Fruit fly (Drosophila melanogaster) whole organism, embryonic: ENCODE data around the gene CG32202.
A peak's percentile ranks its signal among the peaks of the same experiment; 100 is the strongest.

Experiments
- B-H2 ChIP-seq: fragments of 200-800 bp; sonication (Bioruptor generic); optimal IDR thresholded peaks from 2 replicates; lab custom pipeline; 2018; ENCODE audit warnings: missing biosample characterization, mild to moderate bottlenecking, missing genetic modification characterization
- Bteb2 ChIP-seq: fragments of 200-800 bp; sonication (Bioruptor generic); optimal IDR thresholded peaks from 2 replicates; lab custom pipeline; 2016; ENCODE audit warnings: missing biosample characterization, missing genetic modification characterization
- CG1024 ChIP-seq: fragments of 200-800 bp; sonication (Bioruptor generic); IDR thresholded peaks from 2 replicates; pipeline ENCODE4 v1.3.6; 2022; ENCODE audit warnings: missing biosample characterization, missing genetic modification characterization
- CG10267 ChIP-seq: fragments of 200-800 bp; sonication (Bioruptor generic); optimal IDR thresholded peaks from 2 replicates; lab custom pipeline; 2018; ENCODE audit warnings: missing biosample characterization, mild to moderate bottlenecking, missing genetic modification characterization, moderate library complexity
- CG10431 ChIP-seq: fragments of 200-800 bp; sonication (Bioruptor generic); optimal IDR thresholded peaks from 3 replicates; lab custom pipeline; 2018; ENCODE audit warnings: missing biosample characterization, mild to moderate bottlenecking, missing genetic modification characterization
- CG10979 ChIP-seq: fragments of 200-800 bp; sonication (Bioruptor generic); optimal IDR thresholded peaks from 2 replicates; lab custom pipeline; 2018; ENCODE audit warnings: missing biosample characterization, mild to moderate bottlenecking, missing genetic modification characterization, moderate library complexity
- CG11504 ChIP-seq: fragments of 200-800 bp; sonication (Bioruptor generic); optimal IDR thresholded peaks from 3 replicates; lab custom pipeline; 2019; ENCODE audit warnings: missing biosample characterization, mild to moderate bottlenecking, missing genetic modification characterization, moderate library complexity
- CG12659 ChIP-seq: fragments of 200-800 bp; sonication (Bioruptor generic); optimal IDR thresholded peaks from 3 replicates; lab custom pipeline; 2017; ENCODE audit warnings: mild to moderate bottlenecking, missing biosample characterization, missing genetic modification reagents, missing genetic modification characterization
- CG12942 ChIP-seq: fragments of 200-800 bp; sonication (Bioruptor generic); optimal IDR thresholded peaks from 3 replicates; lab custom pipeline; 2016; ENCODE audit warnings: missing biosample characterization, missing genetic modification characterization
- CG15514 ChIP-seq: fragments of 200-800 bp; sonication (Bioruptor generic); optimal IDR thresholded peaks from 3 replicates; lab custom pipeline; 2017; ENCODE audit warnings: missing biosample characterization, missing genetic modification characterization, mild to moderate bottlenecking, moderate library complexity, missing genetic modification reagents
- CG17361 ChIP-seq: fragments of 200-800 bp; sonication (Bioruptor generic); IDR thresholded peaks from 3 replicates; pipeline ENCODE4 v1.3.6; 2022; ENCODE audit warnings: missing biosample characterization, missing genetic modification characterization
- CG17568 ChIP-seq: fragments of 200-800 bp; sonication (Bioruptor generic); optimal IDR thresholded peaks from 2 replicates; lab custom pipeline; 2018; ENCODE audit warnings: missing biosample characterization, mild to moderate bottlenecking, missing genetic modification characterization, moderate library complexity
- CG33557 ChIP-seq: fragments of 200-800 bp; sonication (Bioruptor generic); optimal IDR thresholded peaks from 2 replicates; lab custom pipeline; 2019; ENCODE audit warnings: missing biosample characterization, mild to moderate bottlenecking, missing genetic modification characterization, moderate library complexity
- CG42726 ChIP-seq: fragments of 200-800 bp; sonication (Bioruptor generic); IDR thresholded peaks from 2 replicates; pipeline ENCODE4 v1.3.6; 2022; ENCODE audit warnings: missing biosample characterization, missing genetic modification characterization; ENCODE audit not compliant: partially characterized antibody
- CG4328 ChIP-seq: fragments of 200-800 bp; sonication (Bioruptor generic); optimal IDR thresholded peaks from 3 replicates; lab custom pipeline; 2017; ENCODE audit warnings: missing biosample characterization, missing genetic modification reagents, missing genetic modification characterization
- CG5180 ChIP-seq: fragments of 200-800 bp; sonication (Bioruptor generic); optimal IDR thresholded peaks from 3 replicates; lab custom pipeline; 2017; ENCODE audit warnings: missing biosample characterization, missing genetic modification characterization, mild to moderate bottlenecking, moderate library complexity, missing genetic modification reagents
- CG6654 ChIP-seq: fragments of 200-800 bp; sonication (Bioruptor generic); optimal IDR thresholded peaks from 2 replicates; lab custom pipeline; 2017; ENCODE audit warnings: missing biosample characterization, mild to moderate bottlenecking, missing genetic modification characterization
- CG7271 ChIP-seq: fragments of 200-800 bp; sonication (Bioruptor generic); optimal IDR thresholded peaks from 2 replicates; lab custom pipeline; 2018; ENCODE audit warnings: missing biosample characterization, mild to moderate bottlenecking, missing genetic modification characterization, moderate library complexity
- CG9817 ChIP-seq: fragments of 200-800 bp; sonication (Bioruptor generic); optimal IDR thresholded peaks from 2 replicates; lab custom pipeline; 2018; ENCODE audit warnings: missing biosample characterization, mild to moderate bottlenecking, missing genetic modification characterization, moderate library complexity
- CG9876 ChIP-seq: fragments of 200-800 bp; sonication (Bioruptor generic); optimal IDR thresholded peaks from 2 replicates; lab custom pipeline; 2016; ENCODE audit warnings: missing biosample characterization, missing genetic modification characterization
- CrebB ChIP-seq: fragments of 200-800 bp; sonication (Bioruptor generic); optimal IDR thresholded peaks from 3 replicates; lab custom pipeline; 2018; ENCODE audit warnings: missing biosample characterization, mild to moderate bottlenecking, missing genetic modification characterization
- Dfd ChIP-seq, 2 experiments: fragments of >200 bp; optimal IDR thresholded peaks; 2 replicates each; lab custom pipeline; 2017; ENCODE audit warnings: missing biosample characterization in 2 of 2, missing genetic modification characterization in 2 of 2
- Dip2 ChIP-seq: fragments of 200-800 bp; sonication (Bioruptor generic); IDR thresholded peaks from 2 replicates; pipeline ENCODE4 v1.3.6; 2022; ENCODE audit warnings: missing biosample characterization, missing genetic modification characterization
- Dp ChIP-seq: fragments of 200-800 bp; sonication (Bioruptor generic); optimal IDR thresholded peaks from 2 replicates; lab custom pipeline; 2018; ENCODE audit warnings: missing biosample characterization, mild to moderate bottlenecking, missing genetic modification characterization, moderate library complexity
- Eip74EF ChIP-seq, 2 experiments: fragments of 200-800 bp in 1 of 2; fragments of >200 bp in 1 of 2; sonication (Bioruptor generic) in 1 of 2; optimal IDR thresholded peaks; 2 replicates each; lab custom pipeline; 2017 to 2019; ENCODE audit warnings: missing biosample characterization in 2 of 2, missing genetic modification characterization in 2 of 2, mild to moderate bottlenecking in 1 of 2, moderate library complexity in 1 of 2
- Ets65A ChIP-seq: fragments of 200-800 bp; sonication (Bioruptor generic); peaks from one replicate; lab custom pipeline; 2016; ENCODE audit warnings: missing biosample characterization, missing genetic modification characterization
- Fer2 ChIP-seq: fragments of 200-800 bp; sonication (Bioruptor generic); optimal IDR thresholded peaks from 2 replicates; lab custom pipeline; 2018; ENCODE audit warnings: missing biosample characterization, mild to moderate bottlenecking, missing genetic modification characterization, moderate library complexity
- Fer3 ChIP-seq: fragments of 200-800 bp; sonication (Bioruptor generic); optimal IDR thresholded peaks from 2 replicates; lab custom pipeline; 2018; ENCODE audit warnings: missing biosample characterization, mild to moderate bottlenecking, missing genetic modification characterization, moderate library complexity
- Hr78 ChIP-seq, 2 experiments: fragments of 200-800 bp in 1 of 2; fragments of >200 bp in 1 of 2; sonication (Bioruptor generic) in 1 of 2; optimal IDR thresholded peaks; 2 replicates each; lab custom pipeline; 2017 to 2019; ENCODE audit warnings: missing biosample characterization in 2 of 2, missing genetic modification characterization in 2 of 2, mild to moderate bottlenecking in 1 of 2, moderate library complexity in 1 of 2
- Max ChIP-seq: fragments of 200-800 bp; sonication (Bioruptor generic); optimal IDR thresholded peaks from 2 replicates; lab custom pipeline; 2016; ENCODE audit warnings: missing biosample characterization, mild to moderate bottlenecking, missing genetic modification characterization
- Neu2 ChIP-seq: fragments of 200-800 bp; sonication (Bioruptor generic); optimal IDR thresholded peaks from 3 replicates; lab custom pipeline; 2016; ENCODE audit warnings: missing biosample characterization, missing genetic modification characterization, borderline replicate concordance
- Nf-YA ChIP-seq: fragments of 200-800 bp; sonication (Bioruptor generic); IDR thresholded peaks from 2 replicates; pipeline ENCODE4 v1.3.6; 2022; ENCODE audit warnings: missing biosample characterization, missing genetic modification characterization
- Oli ChIP-seq: fragments of 200-800 bp; sonication (Bioruptor generic); optimal IDR thresholded peaks from 2 replicates; lab custom pipeline; 2018; ENCODE audit warnings: missing biosample characterization, mild to moderate bottlenecking, missing genetic modification characterization, moderate library complexity
- Opbp ChIP-seq: fragments of 200-800 bp; sonication (Bioruptor generic); IDR thresholded peaks from 3 replicates; pipeline ENCODE4 v1.3.6; 2022; ENCODE audit warnings: missing biosample characterization, missing genetic modification characterization; ENCODE audit not compliant: partially characterized antibody
- ase ChIP-seq: fragments of 200-800 bp; sonication (Bioruptor generic); IDR thresholded peaks from 3 replicates; pipeline ENCODE4 v1.3.6; 2022; ENCODE audit warnings: missing biosample characterization, missing genetic modification characterization
- ash1 ChIP-seq: fragments of 200-800 bp; sonication (Bioruptor generic); optimal IDR thresholded peaks from 2 replicates; lab custom pipeline; 2018; ENCODE audit warnings: missing biosample characterization, mild to moderate bottlenecking, missing genetic modification characterization
- ato ChIP-seq: fragments of 200-800 bp; sonication (Bioruptor generic); IDR thresholded peaks from 2 replicates; pipeline ENCODE4 v1.3.6; 2022; ENCODE audit warnings: missing biosample characterization, missing genetic modification characterization; ENCODE audit not compliant: partially characterized antibody
- bab2 ChIP-seq: fragments of 200-800 bp; sonication (Bioruptor generic); optimal IDR thresholded peaks from 2 replicates; lab custom pipeline; 2016; ENCODE audit warnings: missing biosample characterization, missing genetic modification characterization
- danr ChIP-seq: fragments of 200-800 bp; sonication (Bioruptor generic); IDR thresholded peaks from 2 replicates; pipeline ENCODE4 v1.3.6; 2022; ENCODE audit warnings: missing biosample characterization, missing genetic modification characterization
- fd3F ChIP-seq: fragments of 200-800 bp; sonication (Bioruptor generic); optimal IDR thresholded peaks from 2 replicates; lab custom pipeline; 2018; ENCODE audit warnings: missing biosample characterization, mild to moderate bottlenecking, missing genetic modification characterization, moderate library complexity
- gcm ChIP-seq: fragments of 200-800 bp; sonication (Bioruptor generic); optimal IDR thresholded peaks from 2 replicates; lab custom pipeline; 2019; ENCODE audit warnings: missing biosample characterization, mild to moderate bottlenecking, missing genetic modification characterization, moderate library complexity
- gro ChIP-seq: fragments of 200-800 bp; sonication (Bioruptor generic); optimal IDR thresholded peaks from 2 replicates; lab custom pipeline; 2016; ENCODE audit warnings: missing biosample characterization, missing genetic modification characterization
- hbn ChIP-seq: fragments of 200-800 bp; sonication (Bioruptor generic); IDR thresholded peaks from 2 replicates; pipeline ENCODE4 v1.3.6; 2022; ENCODE audit warnings: missing biosample characterization, missing genetic modification characterization; ENCODE audit not compliant: partially characterized antibody
- jing ChIP-seq: fragments of 200-800 bp; sonication (Bioruptor generic); optimal IDR thresholded peaks from 2 replicates; lab custom pipeline; 2018; ENCODE audit warnings: missing biosample characterization, mild to moderate bottlenecking, missing genetic modification characterization
- jumu ChIP-seq: fragments of 200-800 bp; sonication (Bioruptor generic); optimal IDR thresholded peaks from 3 replicates; lab custom pipeline; 2016; ENCODE audit warnings: missing biosample characterization, missing genetic modification characterization
- kay ChIP-seq: fragments of 200-800 bp; sonication (Bioruptor generic); optimal IDR thresholded peaks from 2 replicates; lab custom pipeline; 2016; ENCODE audit warnings: missing biosample characterization, missing genetic modification characterization
- onecut ChIP-seq: fragments of 200-800 bp; sonication (Bioruptor generic); IDR thresholded peaks from 2 replicates; pipeline ENCODE4 v1.3.6; 2022; ENCODE audit warnings: missing biosample characterization, missing genetic modification characterization
- shn ChIP-seq: fragments of 200-800 bp; sonication (Bioruptor generic); optimal IDR thresholded peaks from 3 replicates; lab custom pipeline; 2016; ENCODE audit warnings: missing biosample characterization, missing genetic modification characterization
- vnd ChIP-seq: fragments of 200-800 bp; sonication (Bioruptor generic); IDR thresholded peaks from 3 replicates; pipeline ENCODE4 v1.3.6; 2022; ENCODE audit warnings: missing biosample characterization, missing genetic modification characterization; ENCODE audit not compliant: partially characterized antibody
- zen2 ChIP-seq: fragments of 200-800 bp; sonication (Bioruptor generic); IDR thresholded peaks from 3 replicates; pipeline ENCODE4 v1.3.6; 2022; ENCODE audit warnings: missing biosample characterization, missing genetic modification characterization; ENCODE audit not compliant: partially characterized antibody

The CG32202 gene

DNA sequence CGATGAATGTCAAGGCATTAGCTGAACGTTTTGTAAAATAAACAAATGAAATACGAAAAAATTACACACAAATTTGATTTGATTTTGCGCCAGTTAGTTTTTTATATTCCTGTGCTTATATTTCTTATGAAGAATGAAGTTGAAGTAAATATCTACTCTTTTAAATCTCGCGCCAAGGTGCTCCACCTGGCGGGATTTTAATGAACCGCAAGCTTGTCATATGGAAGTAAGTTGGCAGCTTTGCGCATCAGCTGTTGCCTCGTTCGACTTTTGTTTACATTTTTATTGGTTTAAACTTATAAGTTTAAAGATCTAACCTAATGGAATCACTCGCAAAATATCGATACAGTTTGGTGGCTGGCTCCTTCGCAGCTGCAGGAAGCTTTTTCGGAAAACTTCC, 14.9 kb upstream of the CG32202 start, which contains the start of gene CG42495 (continued):
- 0 out of 2 replicates have a peak, but pooled peaks have one; percentile 20 for TF ChIP-seq ato (GFP tag; lab: Robert Waterston, UW)
- no peak for TF ChIP-seq vnd (GFP tag; lab: Robert Waterston, UW)
- no peak for TF ChIP-seq kay (GFP tag; lab: Kevin White, UChicago)
- TF ChIP-seq Ets65A (GFP tag; lab: Kevin White, UChicago) = no peak
- peak; percentile 85 for TF ChIP-seq CG11504 (tag; lab: Kevin White, UChicago)
- no peak for TF ChIP-seq Fer3
- TF ChIP-seq Max (GFP tag; lab: Kevin White, UChicago) = no peak
- no peak for TF ChIP-seq zen2 (GFP tag; lab: Robert Waterston, UW)
- TF ChIP-seq fd3F = no peak
- no peak for TF ChIP-seq Dfd (GFP tag; optimal IDR thresholded peaks at IDR 0.05; lab: Kevin White, UChicago)
- TF ChIP-seq CG15514 (GFP tag; lab: Kevin White, UChicago) = peak; percentile 70
- peak; percentile 99 for TF ChIP-seq Dp
- TF ChIP-seq gcm (GFP tag; lab: Kevin White, UChicago) = no peak
- TF ChIP-seq Eip74EF (GFP tag; optimal IDR thresholded peaks at IDR 0.05; lab: Kevin White, UChicago) = no peak
- TF ChIP-seq hbn (GFP tag; lab: Robert Waterston, UW) = no peak
- TF ChIP-seq Hr78 (GFP tag; optimal IDR thresholded peaks at IDR 0.05; lab: Kevin White, UChicago) = no peak
- no peak for TF ChIP-seq shn
- no peak for TF ChIP-seq Fer2 (tag; lab: Kevin White, UChicago)
- TF ChIP-seq CG10267 (tag; lab: Kevin White, UChicago) = peak; percentile 15
- no peak for TF ChIP-seq danr (GFP tag; lab: Robert Waterston, UW)
- TF ChIP-seq Opbp (GFP tag; lab: Robert Waterston, UW) = peak; percentile 46; the same call in 2 of the 3 replicates
- TF ChIP-seq CG33557 = no peak
- TF ChIP-seq CG9817 (tag; lab: Kevin White, UChicago) = no peak
- TF ChIP-seq CG4328 (GFP tag; lab: Kevin White, UChicago) = no peak
- TF ChIP-seq CG9876 (GFP tag; lab: Kevin White, UChicago) = no peak
- no peak for TF ChIP-seq bab2 (GFP tag; lab: Kevin White, UChicago)
- TF ChIP-seq Bteb2 (GFP tag; lab: Kevin White, UChicago) = no peak
- TF ChIP-seq CG1024 (GFP tag; lab: Robert Waterston, UW) = no peak
- no peak for TF ChIP-seq ase (GFP tag; lab: Robert Waterston, UW)
- TF ChIP-seq jumu (GFP tag; lab: Kevin White, UChicago) = no peak
- TF ChIP-seq ash1 (GFP tag; lab: Kevin White, UChicago) = no peak
- no peak for TF ChIP-seq CG6654 (GFP tag; lab: Kevin White, UChicago)
- no peak for TF ChIP-seq Dip2 (GFP tag; lab: Robert Waterston, UW)
- TF ChIP-seq CrebB (tag; lab: Kevin White, UChicago) = peak; percentile 8
- no peak for TF ChIP-seq Neu2 (GFP tag; lab: Kevin White, UChicago)
- TF ChIP-seq CG10431 (GFP tag; lab: Kevin White, UChicago) = no peak
- TF ChIP-seq CG17568 (GFP tag; lab: Kevin White, UChicago) = no peak
- TF ChIP-seq CG7271 = no peak
- TF ChIP-seq CG10979 (tag; lab: Kevin White, UChicago) = no peak
- peak; percentile 38 for TF ChIP-seq CG12659
- peak; percentile 24; the same call in 1 of the 2 replicates for TF ChIP-seq CG42726 (GFP tag; lab: Robert Waterston, UW)
- TF ChIP-seq gro (GFP tag; lab: Kevin White, UChicago) = no peak
- no peak for TF ChIP-seq Oli (tag; lab: Kevin White, UChicago)
- TF ChIP-seq onecut (GFP tag; lab: Robert Waterston, UW) = no peak
- no peak for TF ChIP-seq CG5180 (GFP tag; lab: Kevin White, UChicago)
- no peak for TF ChIP-seq Nf-YA
- TF ChIP-seq jing = no peak
- TF ChIP-seq B-H2 (GFP tag; lab: Kevin White, UChicago) = no peak
- TF ChIP-seq CG12942 (GFP tag; lab: Kevin White, UChicago) = no peak
- no peak for TF ChIP-seq CG17361 (GFP tag; lab: Robert Waterston, UW)
